Fruit fly (Drosophila melanogaster) S2 (cell line): ENCODE measurements around the gene obst-H.

ENCODE experiments used
- CG8478 ChIP-seq: fragments of >200 bp; optimal IDR thresholded peaks from 2 replicates; lab custom pipeline; 2018
- CTCF ChIP-seq, 2 experiments: fragments of >200 bp; optimal IDR thresholded peaks; 2 replicates each; lab custom pipeline; 2018

obst-H gene

DNA sequence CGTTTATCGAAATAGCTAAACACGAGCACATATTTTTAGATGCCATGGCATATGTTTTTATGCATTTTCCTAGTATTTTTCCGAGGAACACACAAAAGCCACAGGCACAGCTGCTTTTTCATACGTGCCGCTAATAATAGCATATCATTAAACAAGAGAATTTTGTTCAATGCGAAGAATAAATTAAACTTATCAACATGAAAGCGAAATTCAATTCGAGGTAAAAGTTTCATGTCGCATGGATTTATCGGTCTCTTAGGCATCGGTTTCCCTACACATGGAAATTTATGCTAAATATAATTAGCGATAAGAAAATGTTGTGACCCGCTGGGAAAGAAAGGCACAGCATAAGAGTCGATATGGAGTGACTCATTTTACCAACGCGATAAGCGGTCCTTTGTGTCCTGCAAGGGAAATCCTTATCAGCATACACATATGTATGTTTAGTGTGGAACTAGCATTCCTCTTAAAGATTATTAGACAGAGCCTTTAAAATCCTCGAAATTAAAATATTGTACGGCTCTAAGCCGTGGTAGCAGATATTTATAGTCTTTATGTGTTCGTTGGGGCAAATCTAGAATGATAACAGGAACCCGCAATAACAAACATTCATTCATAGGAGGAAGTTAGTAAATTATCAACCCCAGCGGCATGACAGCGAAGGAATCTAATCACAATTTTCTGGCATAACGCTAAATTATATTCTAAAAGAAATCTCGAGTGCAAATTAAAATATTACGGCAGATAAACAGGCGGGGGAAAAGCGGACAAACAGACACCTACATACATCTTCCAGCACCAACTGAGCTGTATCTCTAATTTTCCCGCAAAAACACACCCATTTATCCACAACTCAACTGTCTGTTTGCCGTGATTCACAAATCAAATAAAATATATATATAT, 2.6 kb upstream of the obst-H start, which contains the start of gene CG43248:
Gene CG43248 (minus strand): TSS at position 51 of the 903 bp plus-strand sequence.
- no peak for TF ChIP-seq CTCF (optimal IDR thresholded peaks at IDR 0.05; lab: Kevin White, UChicago)

DNA sequence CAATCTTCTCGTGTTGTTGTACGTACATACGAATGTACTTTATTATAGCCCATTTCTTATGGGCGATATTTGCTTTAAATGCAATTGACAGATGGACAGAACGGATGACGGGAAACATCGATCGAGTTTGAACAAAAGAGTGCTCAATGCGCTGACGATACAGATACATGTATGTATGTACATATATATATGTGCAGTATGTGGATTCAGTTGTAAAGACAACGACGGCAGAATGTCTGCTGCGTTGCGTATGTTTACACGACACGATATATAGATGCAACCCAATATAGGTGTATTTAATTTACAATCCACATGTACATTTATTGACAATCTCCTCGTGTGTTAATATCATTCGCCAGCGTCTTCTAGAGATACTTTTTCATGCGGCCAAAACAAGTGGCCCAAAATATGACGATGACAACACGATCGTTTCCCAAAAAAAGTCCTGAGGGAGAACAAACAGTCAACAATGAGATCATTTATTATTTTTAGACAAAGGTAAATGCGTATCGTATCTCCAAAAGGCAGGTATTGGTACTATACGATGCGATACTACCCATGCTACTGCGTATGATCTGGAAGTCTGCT, 1.7 kb upstream of the obst-H start:
- TF ChIP-seq CG8478 (lab: Kevin White, UChicago) (no peak), CTCF (optimal IDR thresholded peaks at IDR 0.05; lab: Kevin White, UChicago) (no peak)

- TF ChIP-seq CG8478 (lab: Kevin White, UChicago) (no peak), CTCF (optimal IDR thresholded peaks at IDR 0.05; lab: Kevin White, UChicago) (no peak)
Observed at dm6 chr3L:15530071-15530470, 1.0 kb upstream of the obst-H start.

- TF ChIP-seq CG8478 (lab: Kevin White, UChicago) (no peak), CTCF (optimal IDR thresholded peaks at IDR 0.05; lab: Kevin White, UChicago) (no peak)
Observed at dm6 chr3L:15528096-15528495, 947 bp downstream of the obst-H start, which contains the start of gene CG42728. CG42728 (minus strand) TSS chr3L:15528196.

- TF ChIP-seq CTCF (optimal IDR thresholded peaks at IDR 0.05; lab: Kevin White, UChicago) (no peak), CG8478 (lab: Kevin White, UChicago) (no peak)
Observed at dm6 chr3L:15527416-15527815, 1.6 kb downstream of the obst-H start, which contains the start of gene CG42729. CG42729 (minus strand) TSS chr3L:15527516.

- TF ChIP-seq CTCF (optimal IDR thresholded peaks at IDR 0.05; lab: Kevin White, UChicago) (no peak), CG8478 (lab: Kevin White, UChicago) (no peak)
Observed at dm6 chr3L:15526712-15527111, 2.3 kb downstream of the obst-H start, which contains the start of gene CG33985. CG33985 (minus strand) TSS chr3L:15526812.

DNA sequence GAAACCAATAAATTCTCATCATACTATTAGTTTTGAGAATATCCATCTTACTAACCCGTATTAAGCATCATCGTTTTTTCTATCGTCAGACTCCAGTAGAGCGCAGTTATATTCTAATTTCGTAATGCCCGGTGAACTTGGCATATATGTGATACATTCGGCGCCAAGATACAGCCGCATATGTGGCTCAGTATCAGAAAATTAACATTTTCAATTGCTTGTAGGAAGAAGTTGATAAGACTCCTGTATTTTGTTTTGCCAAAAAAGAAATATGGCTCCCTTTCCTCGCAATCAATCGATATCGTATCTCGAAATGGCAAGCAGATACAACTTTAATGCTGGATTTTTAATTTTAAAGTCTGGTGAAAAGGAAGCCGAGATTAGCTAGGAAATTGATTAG, 3.9 kb downstream of the obst-H start, which contains the start of gene CG33986:
Gene CG33986 (minus strand): TSS at position 101 of the 400 bp plus-strand sequence.
- TF ChIP-seq CG8478 (lab: Kevin White, UChicago) (no peak), CTCF (optimal IDR thresholded peaks at IDR 0.05; lab: Kevin White, UChicago) (no peak)

DNA sequence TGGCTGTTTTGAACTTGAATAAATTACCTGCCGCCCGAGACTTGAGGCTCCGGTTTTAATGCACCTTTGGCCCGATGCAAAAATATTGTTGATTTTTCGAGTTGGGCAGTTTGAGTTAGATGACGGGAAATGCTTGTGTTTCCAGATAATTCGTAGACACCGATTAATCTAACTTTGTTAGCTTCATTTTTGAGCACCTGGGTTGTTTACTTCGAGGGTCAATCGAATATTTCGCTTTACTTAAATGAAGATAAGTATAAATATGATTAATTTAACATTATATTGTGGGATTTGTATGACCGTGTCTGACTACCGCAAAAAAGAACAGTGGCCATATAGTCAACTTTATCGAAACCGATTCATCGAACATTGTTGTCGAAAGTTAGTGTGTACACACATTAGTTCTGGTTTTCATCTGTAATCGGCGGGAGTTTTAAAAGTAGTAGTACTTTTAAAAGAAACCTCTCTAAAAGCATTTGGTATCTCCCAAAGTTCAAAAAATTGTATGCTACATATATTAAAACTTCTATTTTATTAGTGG, 5.2 kb downstream of the obst-H start, which contains the start of gene CG7945:
Gene CG7945 (minus strand): TSS at position 332 of the 541 bp plus-strand sequence.
- TF ChIP-seq CTCF (optimal IDR thresholded peaks at IDR 0.05; lab: Kevin White, UChicago) (no peak), CG8478 (lab: Kevin White, UChicago) (no peak)

- TF ChIP-seq CG8478 (lab: Kevin White, UChicago) = no peak
- no peak for TF ChIP-seq CTCF (optimal IDR thresholded peaks at IDR 0.05; lab: Kevin White, UChicago)
Observed at dm6 chr3L:15520320-15520719, 8.7 kb downstream of the obst-H start, which contains the start of gene yellow-k. yellow-k (plus strand) TSS chr3L:15520620.

DNA sequence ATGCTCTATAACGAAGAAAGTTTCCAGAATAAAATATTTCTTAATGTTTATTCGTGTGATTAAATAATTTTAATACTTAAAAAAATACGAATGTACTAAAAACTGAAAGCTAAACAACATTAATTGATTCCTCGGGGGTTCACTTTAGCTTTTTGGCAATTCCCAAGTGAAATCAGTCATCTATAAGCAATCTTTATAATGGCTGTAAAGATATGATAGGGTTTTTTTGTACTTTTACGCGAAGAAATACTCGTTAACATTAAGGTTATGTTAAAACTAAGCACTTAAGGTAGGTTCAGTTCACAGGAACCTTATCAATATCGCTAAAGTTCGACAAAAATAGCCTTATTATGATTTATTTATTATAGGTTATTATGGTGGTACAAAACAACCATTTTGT, 9.1 kb downstream of the obst-H start:
- TF ChIP-seq CTCF (optimal IDR thresholded peaks at IDR 0.05; lab: Kevin White, UChicago) (no peak), CG8478 (lab: Kevin White, UChicago) (no peak)

DNA sequence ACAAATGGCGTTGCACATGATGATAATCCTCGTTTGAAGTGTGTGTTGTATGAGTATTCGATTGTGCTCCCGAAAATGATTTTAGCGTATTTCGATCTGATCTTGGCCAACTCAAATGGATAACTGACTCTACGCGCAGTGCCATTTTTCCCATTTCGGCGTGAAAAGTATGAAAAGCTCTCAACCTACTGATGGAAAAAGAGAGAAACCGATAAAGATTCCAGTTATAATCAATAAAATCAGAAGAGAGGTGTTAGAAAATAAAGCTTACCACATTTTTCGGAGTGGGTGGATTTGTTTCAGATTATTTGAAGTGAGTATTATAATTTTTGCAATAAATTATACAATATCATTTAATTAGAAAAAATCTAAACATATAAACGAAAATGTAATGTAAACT, 9.6 kb downstream of the obst-H start, which contains the start of gene mex1:
Gene mex1 (minus strand): TSS at position 101 of the 400 bp plus-strand sequence.
- TF ChIP-seq CG8478 (lab: Kevin White, UChicago) = no peak
- no peak for TF ChIP-seq CTCF (optimal IDR thresholded peaks at IDR 0.05; lab: Kevin White, UChicago)

DNA sequence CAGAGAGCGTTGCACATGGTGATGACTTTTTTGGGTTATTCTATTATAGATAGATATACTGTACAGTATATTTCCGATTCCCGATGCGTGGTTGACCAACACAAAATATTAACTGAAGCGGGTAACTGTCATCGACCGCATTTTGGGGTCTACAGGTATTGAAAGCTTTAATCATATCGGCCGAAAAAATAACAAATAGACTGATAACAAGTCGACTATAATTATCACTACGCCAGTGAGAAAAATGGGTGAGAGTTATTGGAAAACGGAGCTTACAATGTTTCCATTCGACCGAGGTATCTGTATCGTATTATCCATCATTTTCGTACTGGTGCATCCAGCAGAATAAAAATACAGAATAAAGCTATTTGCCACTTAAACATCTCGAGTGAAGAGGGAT, 10.7 kb downstream of the obst-H start:
- TF ChIP-seq CTCF (optimal IDR thresholded peaks at IDR 0.05; lab: Kevin White, UChicago) (no peak), CG8478 (lab: Kevin White, UChicago) (no peak)

dm6 chr3L:15517508-15517907, 11.5 kb downstream of the obst-H start:
- no peak for TF ChIP-seq CG8478 (lab: Kevin White, UChicago)
- no peak for TF ChIP-seq CTCF (optimal IDR thresholded peaks at IDR 0.05; lab: Kevin White, UChicago)

- TF ChIP-seq CTCF (optimal IDR thresholded peaks at IDR 0.05; lab: Kevin White, UChicago) = no peak
- TF ChIP-seq CG8478 (lab: Kevin White, UChicago) = no peak
Observed at dm6 chr3L:15516956-15517355, 12.1 kb downstream of the obst-H start, which contains the start of gene CG13454. CG13454 (minus strand) TSS chr3L:15517056.
